Fruit fly (Drosophila melanogaster): ENCODE results near the gene CG15927.

DNA sequence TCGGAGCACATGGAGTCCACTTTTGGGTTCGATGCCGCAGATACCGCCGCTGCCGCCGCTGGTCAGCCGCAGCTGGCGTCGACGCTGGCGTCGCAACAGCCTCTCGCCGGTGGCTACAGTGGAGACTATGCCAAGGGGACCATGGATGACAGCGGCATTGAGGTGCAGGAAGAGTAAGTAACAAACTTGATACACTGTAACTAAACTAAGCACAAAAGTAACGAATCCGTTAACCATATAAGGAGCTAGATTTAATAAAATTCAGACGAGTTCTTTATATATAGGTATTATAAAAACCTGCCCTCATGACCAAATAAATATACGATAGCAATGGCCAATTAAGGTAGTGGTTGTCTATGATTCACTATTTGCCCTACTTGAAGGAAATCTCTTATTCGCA, 10.8 kb downstream of the CG15927 start:
- no peak for TF ChIP-seq CG8632 (GFP tag; optimal IDR thresholded peaks at IDR 0.05)
- TF ChIP-seq Sox102F (GFP tag; optimal IDR thresholded peaks at IDR 0.05) = no peak
- TF ChIP-seq Eip78C (GFP tag) = no peak
